Fruit fly (Drosophila melanogaster) whole organism, embryonic: Measurements from ENCODE around the gene CG9674.

Experiments
- ATbp ChIP-seq: fragments of 200-800 bp; sonication (Bioruptor generic); optimal IDR thresholded peaks from 2 replicates; lab custom pipeline; 2017; ENCODE audit warnings: missing biosample characterization, mild to moderate bottlenecking, missing genetic modification characterization, missing genetic modification reagents
- Antp ChIP-seq: fragments of 200-800 bp; sonication (Bioruptor generic); optimal IDR thresholded peaks from 3 replicates; lab custom pipeline; 2016; ENCODE audit warnings: missing biosample characterization, missing genetic modification characterization
- CG10979 ChIP-seq: fragments of 200-800 bp; sonication (Bioruptor generic); optimal IDR thresholded peaks from 2 replicates; lab custom pipeline; 2018; ENCODE audit warnings: missing biosample characterization, mild to moderate bottlenecking, missing genetic modification characterization, moderate library complexity
- CG12155 ChIP-seq: fragments of 200-800 bp; sonication (Bioruptor generic); optimal IDR thresholded peaks from 3 replicates; lab custom pipeline; 2016; ENCODE audit warnings: missing biosample characterization, missing genetic modification characterization
- CG14667 ChIP-seq: fragments of 200-800 bp; sonication (Bioruptor generic); IDR thresholded peaks from 2 replicates; pipeline ENCODE4 v1.3.6; 2022; ENCODE audit warnings: missing biosample characterization, missing genetic modification characterization
- CG15073 ChIP-seq: fragments of 200-800 bp; sonication (Bioruptor generic); optimal IDR thresholded peaks from 2 replicates; lab custom pipeline; 2016; ENCODE audit warnings: missing biosample characterization, missing genetic modification characterization
- CG15269 ChIP-seq: fragments of 200-800 bp; sonication (Bioruptor generic); optimal IDR thresholded peaks from 2 replicates; lab custom pipeline; 2018; ENCODE audit warnings: missing biosample characterization, mild to moderate bottlenecking, missing genetic modification characterization, moderate library complexity
- CG16863 ChIP-seq: fragments of 200-800 bp; sonication (Bioruptor generic); optimal IDR thresholded peaks from 3 replicates; lab custom pipeline; 2016; ENCODE audit warnings: missing biosample characterization, missing genetic modification characterization
- CG1832 ChIP-seq: fragments of 200-800 bp; sonication (Bioruptor generic); optimal IDR thresholded peaks from 2 replicates; lab custom pipeline; 2017; ENCODE audit warnings: missing biosample characterization, mild to moderate bottlenecking, missing genetic modification characterization, inconsistent platforms
- CG18764 ChIP-seq: fragments of 200-800 bp; sonication (Bioruptor generic); optimal IDR thresholded peaks from 3 replicates; lab custom pipeline; 2016; ENCODE audit warnings: missing biosample characterization, missing genetic modification characterization
- CG2678 ChIP-seq: fragments of 200-800 bp; sonication (Bioruptor generic); optimal IDR thresholded peaks from 3 replicates; lab custom pipeline; 2019; ENCODE audit warnings: missing biosample characterization, mild to moderate bottlenecking, missing genetic modification characterization, moderate library complexity
- CG2875 ChIP-seq: fragments of 200-800 bp; sonication (Bioruptor generic); optimal IDR thresholded peaks from 2 replicates; lab custom pipeline; 2017; ENCODE audit warnings: missing biosample characterization, mild to moderate bottlenecking, missing genetic modification characterization, missing genetic modification reagents
- CG30431 ChIP-seq: fragments of 200-800 bp; sonication (Bioruptor generic); optimal IDR thresholded peaks from 2 replicates; lab custom pipeline; 2017; ENCODE audit warnings: missing biosample characterization, missing genetic modification characterization
- CG4360 ChIP-seq: fragments of 200-800 bp; sonication (Bioruptor generic); IDR thresholded peaks from 2 replicates; pipeline ENCODE4 v1.3.6; 2022; ENCODE audit warnings: missing biosample characterization, missing genetic modification characterization
- CG4730 ChIP-seq: fragments of 200-800 bp; sonication (Bioruptor generic); IDR thresholded peaks from 2 replicates; pipeline ENCODE4 v1.3.6; 2022; ENCODE audit warnings: missing biosample characterization, missing genetic modification characterization
- CG5180 ChIP-seq: fragments of 200-800 bp; sonication (Bioruptor generic); optimal IDR thresholded peaks from 3 replicates; lab custom pipeline; 2017; ENCODE audit warnings: missing biosample characterization, missing genetic modification characterization, mild to moderate bottlenecking, moderate library complexity, missing genetic modification reagents
- CG6654 ChIP-seq: fragments of 200-800 bp; sonication (Bioruptor generic); optimal IDR thresholded peaks from 2 replicates; lab custom pipeline; 2017; ENCODE audit warnings: missing biosample characterization, mild to moderate bottlenecking, missing genetic modification characterization
- CG7786 ChIP-seq: fragments of 200-800 bp; sonication (Bioruptor generic); optimal IDR thresholded peaks from 2 replicates; lab custom pipeline; 2016; ENCODE audit warnings: missing biosample characterization, missing genetic modification characterization
- CrebB ChIP-seq: fragments of 200-800 bp; sonication (Bioruptor generic); optimal IDR thresholded peaks from 3 replicates; lab custom pipeline; 2018; ENCODE audit warnings: missing biosample characterization, mild to moderate bottlenecking, missing genetic modification characterization
- Dek ChIP-seq: fragments of 200-800 bp; sonication (Bioruptor generic); optimal IDR thresholded peaks from 3 replicates; lab custom pipeline; 2019; ENCODE audit warnings: missing biosample characterization, mild to moderate bottlenecking, missing genetic modification characterization, moderate library complexity
- ERR ChIP-seq: fragments of 200-800 bp; sonication (Bioruptor generic); optimal IDR thresholded peaks from 2 replicates; lab custom pipeline; 2016; ENCODE audit warnings: missing biosample characterization, missing genetic modification characterization
- Ets65A ChIP-seq: fragments of 200-800 bp; sonication (Bioruptor generic); peaks from one replicate; lab custom pipeline; 2016; ENCODE audit warnings: missing biosample characterization, missing genetic modification characterization
- Gug ChIP-seq: fragments of 200-800 bp; sonication (Bioruptor generic); IDR thresholded peaks from 4 replicates; pipeline ENCODE4 v1.3.6; 2022; ENCODE audit warnings: missing biosample characterization, missing genetic modification characterization
- HLH4C ChIP-seq: fragments of 200-800 bp; sonication (Bioruptor generic); IDR thresholded peaks from 3 replicates; pipeline ENCODE4 v1.3.6; 2022; ENCODE audit warnings: missing biosample characterization, missing genetic modification characterization; ENCODE audit not compliant: partially characterized antibody
- Hsf ChIP-seq: fragments of 200-800 bp; sonication (Bioruptor generic); optimal IDR thresholded peaks from 3 replicates; lab custom pipeline; 2016; ENCODE audit warnings: missing biosample characterization, missing genetic modification characterization
- Jarid2 ChIP-seq: fragments of 200-800 bp; sonication (Bioruptor generic); optimal IDR thresholded peaks from 3 replicates; lab custom pipeline; 2017; ENCODE audit warnings: mild to moderate bottlenecking, missing biosample characterization, missing genetic modification reagents, missing genetic modification characterization
- Neu2 ChIP-seq: fragments of 200-800 bp; sonication (Bioruptor generic); optimal IDR thresholded peaks from 3 replicates; lab custom pipeline; 2016; ENCODE audit warnings: missing biosample characterization, missing genetic modification characterization, borderline replicate concordance
- PHDP ChIP-seq: fragments of 200-800 bp; sonication (Bioruptor generic); optimal IDR thresholded peaks from 3 replicates; lab custom pipeline; 2018; ENCODE audit warnings: missing biosample characterization, mild to moderate bottlenecking, missing genetic modification characterization, moderate library complexity
- Ravus ChIP-seq: fragments of 200-800 bp; sonication (Bioruptor generic); IDR thresholded peaks from 2 replicates; pipeline ENCODE4 v1.3.6; 2022; ENCODE audit warnings: missing biosample characterization, missing genetic modification characterization
- Sox100B ChIP-seq: fragments of 200-800 bp; sonication (Bioruptor generic); optimal IDR thresholded peaks from 3 replicates; lab custom pipeline; 2018; ENCODE audit warnings: missing biosample characterization, mild to moderate bottlenecking, missing genetic modification characterization
- Trl ChIP-seq, 3 experiments: fragments of >200 bp in 2 of 3; fragments of 200-800 bp in 1 of 3; sonication (Bioruptor generic) in 1 of 3; optimal IDR thresholded peaks; 2 replicates in 1 of 3; 3 replicates in 2 of 3; lab custom pipeline; 2016 to 2017; ENCODE audit warnings: missing biosample characterization in 1 of 3, missing genetic modification characterization in 1 of 3
- Xrp1 ChIP-seq: fragments of 200-800 bp; sonication (Bioruptor generic); IDR thresholded peaks from 2 replicates; pipeline ENCODE4 v1.3.6; 2022; ENCODE audit warnings: missing biosample characterization, missing genetic modification characterization
- ac ChIP-seq: fragments of 200-800 bp; sonication (Bioruptor generic); optimal IDR thresholded peaks from 3 replicates; lab custom pipeline; 2017; ENCODE audit warnings: missing biosample characterization, mild to moderate bottlenecking, missing genetic modification characterization
- bigmax ChIP-seq: fragments of 200-800 bp; sonication (Bioruptor generic); optimal IDR thresholded peaks from 2 replicates; lab custom pipeline; 2018; ENCODE audit warnings: missing biosample characterization, mild to moderate bottlenecking, missing genetic modification characterization
- cas ChIP-seq: fragments of 200-800 bp; sonication (Bioruptor generic); IDR thresholded peaks from 2 replicates; pipeline ENCODE4 v1.3.6; 2022; ENCODE audit warnings: missing biosample characterization, missing genetic modification characterization
- corto ChIP-seq: fragments of 200-800 bp; sonication (Bioruptor generic); optimal IDR thresholded peaks from 2 replicates; lab custom pipeline; 2016; ENCODE audit warnings: missing biosample characterization, mild to moderate bottlenecking, missing genetic modification characterization, moderate library complexity
- fd102C ChIP-seq: fragments of 200-800 bp; sonication (Bioruptor generic); optimal IDR thresholded peaks from 2 replicates; lab custom pipeline; 2018; ENCODE audit warnings: missing biosample characterization, mild to moderate bottlenecking, missing genetic modification characterization, moderate library complexity
- ftz-f1 ChIP-seq: fragments of 200-800 bp; sonication (Bioruptor generic); optimal IDR thresholded peaks from 2 replicates; lab custom pipeline; 2016; ENCODE audit warnings: missing biosample characterization, missing genetic modification characterization
- gfzf ChIP-seq: fragments of 200-800 bp; sonication (Bioruptor generic); optimal IDR thresholded peaks from 2 replicates; lab custom pipeline; 2016; ENCODE audit warnings: missing biosample characterization, mild to moderate bottlenecking, missing genetic modification characterization, moderate library complexity
- grn ChIP-seq: fragments of 200-800 bp; sonication (Bioruptor generic); optimal IDR thresholded peaks from 3 replicates; lab custom pipeline; 2017; ENCODE audit warnings: missing biosample characterization, missing genetic modification characterization
- ham ChIP-seq: fragments of 200-800 bp; sonication (Bioruptor generic); IDR thresholded peaks from 2 replicates; pipeline ENCODE4 v1.3.6; 2022; ENCODE audit warnings: missing biosample characterization, missing genetic modification characterization
- ind ChIP-seq: fragments of 200-800 bp; sonication (Bioruptor generic); optimal IDR thresholded peaks from 3 replicates; lab custom pipeline; 2016; ENCODE audit warnings: missing biosample characterization, missing genetic modification characterization
- kah ChIP-seq: fragments of 200-800 bp; sonication (Bioruptor generic); optimal IDR thresholded peaks from 2 replicates; lab custom pipeline; 2018; ENCODE audit warnings: missing biosample characterization, mild to moderate bottlenecking, missing genetic modification characterization
- rib ChIP-seq: fragments of 200-800 bp; sonication (Bioruptor generic); IDR thresholded peaks from 2 replicates; pipeline ENCODE4 v1.3.6; 2022; ENCODE audit warnings: missing biosample characterization, missing genetic modification characterization
- sens ChIP-seq: fragments of 200-800 bp; sonication (Bioruptor generic); peaks from one replicate; lab custom pipeline; 2016; ENCODE audit warnings: missing biosample characterization, missing genetic modification characterization
- sim ChIP-seq: fragments of 200-800 bp; sonication (Bioruptor generic); IDR thresholded peaks from 2 replicates; pipeline ENCODE4 v1.3.6; 2022; ENCODE audit warnings: missing biosample characterization, missing genetic modification characterization
- so ChIP-seq: fragments of 200-800 bp; sonication (Bioruptor generic); IDR thresholded peaks from 3 replicates; pipeline ENCODE4 v1.3.6; 2022; ENCODE audit warnings: missing biosample characterization, missing genetic modification characterization
- stwl ChIP-seq: fragments of 200-800 bp; sonication (Bioruptor generic); optimal IDR thresholded peaks from 3 replicates; lab custom pipeline; 2018; ENCODE audit warnings: missing biosample characterization, mild to moderate bottlenecking, missing genetic modification characterization, moderate library complexity
- tll ChIP-seq, 2 experiments: fragments of 200-800 bp in 1 of 2; fragments of >200 bp in 1 of 2; sonication (Bioruptor generic) in 1 of 2; optimal IDR thresholded peaks; 2 replicates each; lab custom pipeline; 2017 to 2019; ENCODE audit warnings: missing biosample characterization in 2 of 2, missing genetic modification characterization in 2 of 2, mild to moderate bottlenecking in 1 of 2, moderate library complexity in 1 of 2
- trem ChIP-seq: fragments of 200-800 bp; optimal IDR thresholded peaks from 3 replicates; lab custom pipeline; 2019; ENCODE audit warnings: missing biosample characterization, mild to moderate bottlenecking, missing genetic modification characterization, moderate library complexity
- vvl ChIP-seq: fragments of 200-800 bp; sonication (Bioruptor generic); IDR thresholded peaks from 2 replicates; pipeline ENCODE4 v1.3.6; 2022; ENCODE audit warnings: missing biosample characterization, missing genetic modification characterization
- wdn ChIP-seq: fragments of 200-800 bp; sonication (Bioruptor generic); IDR thresholded peaks from 2 replicates; pipeline ENCODE4 v1.3.6; 2022; ENCODE audit warnings: missing biosample characterization, missing genetic modification characterization

CG9674 gene

DNA sequence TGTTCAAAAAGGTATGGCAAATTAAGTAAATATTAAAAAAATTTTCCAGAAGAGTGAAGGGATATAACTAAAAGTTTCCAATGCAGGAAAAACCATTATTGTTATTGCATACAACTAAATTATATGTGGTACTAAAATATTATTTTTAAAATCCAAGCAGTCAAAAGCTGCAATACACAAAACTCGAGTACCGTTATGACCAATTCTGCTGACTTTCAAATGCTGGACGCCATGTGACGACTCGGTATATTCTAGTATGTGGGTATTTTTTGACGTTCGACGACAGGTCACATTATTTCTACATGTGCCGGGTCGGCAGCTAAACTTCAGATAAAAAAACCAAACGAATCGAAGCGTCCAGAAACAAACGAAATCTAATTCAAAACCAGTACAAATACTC lies 608 bp upstream of the CG9674 start (continued):
- TF ChIP-seq CG12155 (GFP tag; lab: Kevin White, UChicago) (no peak), CG16863 (GFP tag; lab: Kevin White, UChicago) (no peak), Dek (tag; lab: Kevin White, UChicago) (peak; percentile 52), grn (GFP tag; lab: Kevin White, UChicago) (no peak), ham (GFP tag; lab: Robert Waterston, UW) (no peak), CG15269 (tag; lab: Kevin White, UChicago) (no peak), kah (GFP tag; lab: Kevin White, UChicago) (no peak), fd102C (GFP tag; lab: Kevin White, UChicago) (no peak), stwl (tag; lab: Kevin White, UChicago) (peak; percentile 97), tll (GFP tag; optimal IDR thresholded peaks at IDR 0.05; lab: Kevin White, UChicago) (no peak), CG1832 (GFP tag; lab: Kevin White, UChicago) (no peak), ATbp (no peak), so (no peak), CG14667 (no peak), CG7786 (GFP tag; lab: Kevin White, UChicago) (no peak), Trl (optimal IDR thresholded peaks at IDR 0.05; lab: Kevin White, UChicago) (no peak), Trl (GFP tag; optimal IDR thresholded peaks at IDR 0.05; lab: Kevin White, UChicago) (no peak), cas (GFP tag; lab: Robert Waterston, UW) (no peak), ERR (no peak), Gug (GFP tag; lab: Robert Waterston, UW) (no peak), trem (tag; lab: Kevin White, UChicago) (peak; percentile 47), CG2875 (no peak), CG4360 (GFP tag; lab: Robert Waterston, UW) (peak; percentile 48; the same call in 1 of the 2 replicates), ftz-f1 (GFP tag; lab: Kevin White, UChicago) (peak; percentile 30), wdn (GFP tag; lab: Robert Waterston, UW) (no peak), Jarid2 (GFP tag; lab: Kevin White, UChicago) (no peak), CG30431 (no peak), sens (GFP tag; lab: Kevin White, UChicago) (peak; percentile 70), Hsf (no peak), ac (GFP tag; lab: Kevin White, UChicago) (no peak), CG10979 (tag; lab: Kevin White, UChicago) (no peak), HLH4C (GFP tag; lab: Robert Waterston, UW) (no peak), CG6654 (GFP tag; lab: Kevin White, UChicago) (no peak), Sox100B (no peak), corto (GFP tag; lab: Kevin White, UChicago) (no peak), rib (GFP tag; lab: Robert Waterston, UW) (no peak), CG18764 (GFP tag; lab: Kevin White, UChicago) (no peak), ind (GFP tag; lab: Kevin White, UChicago) (no peak), Ets65A (GFP tag; lab: Kevin White, UChicago) (peak; percentile 75), vvl (GFP tag; lab: Robert Waterston, UW) (peak; percentile 28), CG4730 (GFP tag; lab: Robert Waterston, UW) (no peak), Ravus (GFP tag; lab: Robert Waterston, UW) (no peak), PHDP (tag; lab: Kevin White, UChicago) (no peak), Xrp1 (GFP tag; lab: Robert Waterston, UW) (no peak), CG2678 (tag; lab: Kevin White, UChicago) (no peak), bigmax (GFP tag; lab: Kevin White, UChicago) (no peak), gfzf (peak; percentile 97), CG5180 (no peak), Neu2 (GFP tag; lab: Kevin White, UChicago) (no peak), CrebB (tag; lab: Kevin White, UChicago) (no peak), sim (GFP tag; lab: Robert Waterston, UW) (no peak), CG15073 (no peak), Antp (no peak)
